Worm (Caenorhabditis elegans): ENCODE data around the gene erfa-3.

Gene erfa-3

ce11 chrV:11113041-11113574, at the start of gene erfa-3:
TSS of gene erfa-3 (minus strand) at chrV:11113091.
- TF ChIP-seq vab-15 (tag; optimal IDR thresholded peaks at IDR 0.05) = no peak
- no peak for TF ChIP-seq C34B4.2 (tag; optimal IDR thresholded peaks at IDR 0.05)
- peak; percentile 62 for TF ChIP-seq xbp-1 (tag; optimal IDR thresholded peaks at IDR 0.05)
- TF ChIP-seq mep-1 (tag; optimal IDR thresholded peaks at IDR 0.05) = peak; percentile 46
- peak; percentile 62 for TF ChIP-seq lin-39 (tag; optimal IDR thresholded peaks at IDR 0.05)
- peak in 1 of 6 experiments; percentile 54 for TF ChIP-seq elt-3 (tag; optimal IDR thresholded peaks at IDR 0.05)
- peak; percentile 68 for TF ChIP-seq dsc-1 (tag; optimal IDR thresholded peaks at IDR 0.05)
- peak; percentile 25 for TF ChIP-seq hpl-2 (GFP tag; optimal IDR thresholded peaks at IDR 0.05)
- peak; percentile 34 for TF ChIP-seq sox-4 (tag; optimal IDR thresholded peaks at IDR 0.05)
- peak; percentile 54 for TF ChIP-seq elt-2 (tag; optimal IDR thresholded peaks at IDR 0.05)
- TF ChIP-seq hlh-4 (tag; optimal IDR thresholded peaks at IDR 0.05) = no peak
- peak; percentile 5 for TF ChIP-seq nhr-84 (tag; optimal IDR thresholded peaks at IDR 0.05)
- peak; percentile 64 to 73 (median 70) for TF ChIP-seq ceh-82 (tag; optimal IDR thresholded peaks at IDR 0.05)
- peak; percentile 40 for TF ChIP-seq isw-1 (GFP tag; IDR thresholded peaks at IDR 0.05)
- TF ChIP-seq fkh-8 (tag; optimal IDR thresholded peaks at IDR 0.05) = peak; percentile 24
- TF ChIP-seq unc-130 (tag; optimal IDR thresholded peaks at IDR 0.05) = peak; percentile 68
- peak; percentile 67 for TF ChIP-seq C16A3.4 (tag; optimal IDR thresholded peaks at IDR 0.05)
- peak; percentile 54 to 65 for TF ChIP-seq efl-1 (optimal IDR thresholded peaks at IDR 0.05)
- TF ChIP-seq efl-1 (GFP tag; optimal IDR thresholded peaks at IDR 0.05 in 1 of 2) = peak; percentile 52 to 95
- peak; percentile 33 for TF ChIP-seq jun-1 (tag; optimal IDR thresholded peaks at IDR 0.05)
- TF ChIP-seq grh-1 (GFP tag; IDR thresholded peaks at IDR 0.05) = peak; percentile 51; the same call in 1 of the 2 replicates
- TF ChIP-seq hlh-17 (GFP tag; optimal IDR thresholded peaks at IDR 0.05; ENCODE audit: borderline replicate concordance) = no peak
- peak; percentile 38 for TF ChIP-seq unc-86 (tag; optimal IDR thresholded peaks at IDR 0.05)
- no peak for TF ChIP-seq ces-1 (GFP tag; optimal IDR thresholded peaks at IDR 0.05)
- TF ChIP-seq nhr-76 (tag; optimal IDR thresholded peaks at IDR 0.05) = peak; percentile 68
- TF ChIP-seq irx-1 (tag; optimal IDR thresholded peaks at IDR 0.05) = peak; percentile 44
- TF ChIP-seq nhr-19 (GFP tag; conservative IDR thresholded peaks at IDR 0.05) = peak; percentile 53
- peak; percentile 55 to 62 (median 59) for TF ChIP-seq dpl-1 (GFP tag; optimal IDR thresholded peaks at IDR 0.05)
- TF ChIP-seq mdl-1 (tag; optimal IDR thresholded peaks at IDR 0.05) = peak in 1 of 2 experiments; percentile 64
- peak; percentile 28 for TF ChIP-seq ceh-8 (GFP tag; optimal IDR thresholded peaks at IDR 0.05)
- no peak for TF ChIP-seq nhr-12 (tag; optimal IDR thresholded peaks at IDR 0.05)
- no peak for TF ChIP-seq alr-1 (tag; optimal IDR thresholded peaks at IDR 0.05; ENCODE audit: borderline replicate concordance)
- no peak for TF ChIP-seq zag-1 (tag; optimal IDR thresholded peaks at IDR 0.05)
- peak; percentile 50 for TF ChIP-seq snpc-4 (tag; optimal IDR thresholded peaks at IDR 0.05)
- no peak for TF ChIP-seq ceh-63 (GFP tag; optimal IDR thresholded peaks at IDR 0.05)
- TF ChIP-seq nhr-90 (tag; optimal IDR thresholded peaks at IDR 0.05; ENCODE audit: poor library complexity) = peak; percentile 69
- TF ChIP-seq ceh-90 (tag; optimal IDR thresholded peaks at IDR 0.05) = no peak
- no peak for TF ChIP-seq unc-30 (tag; optimal IDR thresholded peaks at IDR 0.05)
- no peak for TF ChIP-seq nhr-28 (tag; optimal IDR thresholded peaks at IDR 0.05)
- TF ChIP-seq lsy-2 (tag; optimal IDR thresholded peaks at IDR 0.05) = peak; percentile 58 to 60
- TF ChIP-seq snu-23 (GFP tag; optimal IDR thresholded peaks at IDR 0.05) = peak; percentile 73
- peak in 1 of 2 experiments; percentile 48 for TF ChIP-seq ztf-11 (tag; optimal IDR thresholded peaks at IDR 0.05)
- TF ChIP-seq lin-13 (GFP tag; optimal IDR thresholded peaks at IDR 0.05) = no peak
- TF ChIP-seq sptf-1 (tag; optimal IDR thresholded peaks at IDR 0.05) = no peak
- peak; percentile 15 for TF ChIP-seq lir-3 (tag; optimal IDR thresholded peaks at IDR 0.05; ENCODE audit: poor library complexity)
- no peak for TF ChIP-seq pag-3 (tag; optimal IDR thresholded peaks at IDR 0.05; ENCODE audit: borderline replicate concordance, insufficient read depth)
- TF ChIP-seq egl-13 (tag; optimal IDR thresholded peaks at IDR 0.05) = peak; percentile 53
- TF ChIP-seq pqm-1 (tag; optimal IDR thresholded peaks at IDR 0.05) = no peak
- TF ChIP-seq nhr-237 (tag; optimal IDR thresholded peaks at IDR 0.05) = no peak
- TF ChIP-seq egl-27 (tag; optimal IDR thresholded peaks at IDR 0.05) = no peak
- peak; percentile 27 for TF ChIP-seq ztf-4 (tag; optimal IDR thresholded peaks at IDR 0.05)
- TF ChIP-seq nhr-47 (tag; optimal IDR thresholded peaks at IDR 0.05) = peak; percentile 62
